Fruit fly (Drosophila melanogaster): ENCODE measurements around the gene Ran.

Ran gene

DNA sequence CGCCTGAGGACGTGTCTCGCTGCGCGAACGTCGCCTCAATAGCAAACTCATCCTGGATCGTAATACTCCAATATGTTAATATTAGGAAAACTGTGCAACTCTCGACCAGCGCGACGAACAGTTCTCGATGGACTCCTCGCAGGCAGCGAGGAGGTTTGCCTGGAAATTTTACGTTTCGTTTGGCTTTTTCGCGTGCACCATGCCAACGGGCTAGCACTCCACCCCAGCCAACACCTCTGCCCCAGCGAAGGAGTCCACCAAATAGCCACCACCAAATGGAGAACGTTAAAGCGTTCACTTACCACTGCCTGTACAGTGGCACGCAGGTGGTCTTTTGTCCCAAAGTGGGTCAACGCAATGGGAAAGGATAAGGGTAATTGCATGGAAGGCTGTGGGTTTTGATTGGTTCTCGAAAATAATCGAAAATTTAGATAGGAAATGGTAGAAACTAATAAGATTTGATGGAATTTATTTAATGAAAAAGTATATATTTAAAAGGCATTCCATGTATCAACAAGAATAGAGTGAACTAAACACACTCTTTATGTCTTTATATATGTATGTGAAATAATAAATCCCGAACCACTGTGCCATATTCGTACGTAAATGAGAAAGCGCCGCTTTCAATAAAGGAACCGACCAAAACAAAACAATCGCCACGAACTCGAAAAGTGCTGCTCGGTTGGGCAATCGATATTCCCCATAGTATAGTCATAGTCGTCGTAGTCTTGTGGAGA is 11.4 kb upstream of the Ran start, which contains the start of gene CG32668:
Gene CG32668 (minus strand): TSS at position 51 of the 737 bp plus-strand sequence.
- no peak for TF ChIP-seq NfI (GFP tag; optimal IDR thresholded peaks at IDR 0.05)
- TF ChIP-seq row (GFP tag; IDR thresholded peaks at IDR 0.05) = 0 out of 3 replicates have a peak, but pooled peaks have one; percentile 17
- peak; percentile 23; the same call in 1 of the 2 replicates for TF ChIP-seq onecut (GFP tag; IDR thresholded peaks at IDR 0.05)
- TF ChIP-seq bbx (GFP tag; IDR thresholded peaks at IDR 0.05; ENCODE audit: partially characterized antibody) = no peak
- TF ChIP-seq Deaf1 (tag; optimal IDR thresholded peaks at IDR 0.05) = peak; percentile 9
- TF ChIP-seq odd (GFP tag; optimal IDR thresholded peaks at IDR 0.05) = no peak
- TF ChIP-seq Eip74EF (GFP tag; optimal IDR thresholded peaks at IDR 0.05) = no peak
- no peak for TF ChIP-seq CG10565 (GFP tag; optimal IDR thresholded peaks at IDR 0.05)
- TF ChIP-seq sens (GFP tag) = peak; percentile 63
- TF ChIP-seq CG4424 (GFP tag; optimal IDR thresholded peaks at IDR 0.05) = no peak
- no peak for TF ChIP-seq ranshi (GFP tag; IDR thresholded peaks at IDR 0.05)
- TF ChIP-seq CG6175 (GFP tag; IDR thresholded peaks at IDR 0.05) = no peak
- peak; percentile 46 for TF ChIP-seq Med (GFP tag)
- no peak for TF ChIP-seq Pdp1 (GFP tag; optimal IDR thresholded peaks at IDR 0.05)

- TF ChIP-seq Atf6 (GFP tag; IDR thresholded peaks at IDR 0.05) (0 out of 2 replicates have a peak, but pooled peaks have one; percentile 19), Trl (optimal IDR thresholded peaks at IDR 0.05) (peak; percentile 7 to 33), Trl (GFP tag; optimal IDR thresholded peaks at IDR 0.05) (no peak), Meics (GFP tag; optimal IDR thresholded peaks at IDR 0.05) (peak; percentile 40), CG15479 (GFP tag; optimal IDR thresholded peaks at IDR 0.05) (no peak), cwo (GFP tag; optimal IDR thresholded peaks at IDR 0.05) (peak; percentile 3), CG4360 (GFP tag; IDR thresholded peaks at IDR 0.05) (peak; percentile 20; the same call in 1 of the 2 replicates), bcd (GFP tag; optimal IDR thresholded peaks at IDR 0.05) (peak; percentile 11), CG17361 (GFP tag; IDR thresholded peaks at IDR 0.05) (no peak), CG2120 (GFP tag; optimal IDR thresholded peaks at IDR 0.05) (peak; percentile 16), H15 (GFP tag; IDR thresholded peaks at IDR 0.05) (no peak), CG2712 (tag; optimal IDR thresholded peaks at IDR 0.05) (peak; percentile 28), E2f2 (GFP tag; IDR thresholded peaks at IDR 0.05) (no peak), bigmax (GFP tag; optimal IDR thresholded peaks at IDR 0.05) (peak; percentile 67), Hr51 (GFP tag; optimal IDR thresholded peaks at IDR 0.05) (peak in 1 of 2 experiments; percentile 16), CG11695 (GFP tag; IDR thresholded peaks at IDR 0.05) (peak; percentile 56; the same call in 2 of the 3 replicates), Taf1 (GFP tag; IDR thresholded peaks at IDR 0.05) (no peak), MBD-R2 (GFP tag; IDR thresholded peaks at IDR 0.05) (peak; percentile 13; the same call in 1 of the 2 replicates), row (GFP tag; IDR thresholded peaks at IDR 0.05) (peak; percentile 42; the same call in 1 of the 3 replicates), Med (GFP tag) (peak; percentile 64), CG3281 (GFP tag; optimal IDR thresholded peaks at IDR 0.05) (peak; percentile 44), CG10979 (tag; optimal IDR thresholded peaks at IDR 0.05) (peak; percentile 6), al (GFP tag; IDR thresholded peaks at IDR 0.05) (no peak), CG18599 (GFP tag; optimal IDR thresholded peaks at IDR 0.05) (peak; percentile 31), CG9817 (tag; optimal IDR thresholded peaks at IDR 0.05) (peak; percentile 4), Elba2 (GFP tag; optimal IDR thresholded peaks at IDR 0.05) (peak; percentile 74), CG15514 (GFP tag; optimal IDR thresholded peaks at IDR 0.05) (no peak), phol (tag; optimal IDR thresholded peaks at IDR 0.05) (peak; percentile 7), Rfx (GFP tag; IDR thresholded peaks at IDR 0.05) (peak; percentile 58), lmd (GFP tag; IDR thresholded peaks at IDR 0.05) (peak; percentile 7; the same call in 1 of the 2 replicates), grau (tag; optimal IDR thresholded peaks at IDR 0.05) (peak; percentile 37), CG1529 (GFP tag; optimal IDR thresholded peaks at IDR 0.05) (no peak), CG13424 (tag; optimal IDR thresholded peaks at IDR 0.05) (peak; percentile 36), CG9932 (GFP tag; IDR thresholded peaks at IDR 0.05) (peak; percentile 35)
Observed at dm6 chrX:11155808-11156589, 7.5 kb upstream of the Ran start.

All from whole organism, embryonic.